Worm (Caenorhabditis elegans): ENCODE measurements around the gene F23B12.4.

DNA sequence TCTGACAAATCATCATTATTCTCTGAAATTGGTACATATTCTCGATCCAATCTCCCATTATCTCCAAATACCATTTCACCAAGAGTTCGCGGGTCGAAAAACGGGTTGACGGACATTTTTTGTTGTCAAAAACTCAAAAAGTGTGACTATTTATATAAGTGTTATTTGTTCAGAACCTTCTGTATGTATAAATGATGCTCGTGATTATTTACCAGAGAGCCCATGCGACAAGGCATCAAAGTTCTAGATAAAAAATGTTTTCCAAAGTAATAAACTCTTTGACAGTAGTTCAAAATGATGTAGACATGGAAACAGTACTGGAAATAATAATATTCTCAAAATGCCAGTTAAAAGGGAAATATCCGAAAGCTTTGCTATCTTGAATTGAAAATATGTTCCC lies 21.7 kb downstream of the F23B12.4 start:
- TF ChIP-seq nhr-12 (tag; optimal IDR thresholded peaks at IDR 0.05): no peak
- no peak for TF ChIP-seq nhr-25 (tag; optimal IDR thresholded peaks at IDR 0.05)
- no peak for TF ChIP-seq ztf-11 (tag; optimal IDR thresholded peaks at IDR 0.05)
- no peak for TF ChIP-seq aly-2 (tag; optimal IDR thresholded peaks at IDR 0.05)
- TF ChIP-seq nhr-129 (tag; optimal IDR thresholded peaks at IDR 0.05): no peak
- no peak for TF ChIP-seq sma-9 (GFP tag; optimal IDR thresholded peaks at IDR 0.05)
- TF ChIP-seq sma-9 (tag; optimal IDR thresholded peaks at IDR 0.05): no peak
- no peak for TF ChIP-seq ama-1 (optimal IDR thresholded peaks at IDR 0.05)
- no peak for TF ChIP-seq ztf-4 (tag; optimal IDR thresholded peaks at IDR 0.05)
- no peak for TF ChIP-seq unc-62 (GFP tag; optimal IDR thresholded peaks at IDR 0.05)
